Worm (Caenorhabditis elegans) whole organism, young adult: Measurements from ENCODE around the gene C30G7.3.

Experiments used
- B0261.1 ChIP-seq: sonication (generic microtip); optimal IDR thresholded peaks from 2 replicates; lab custom pipeline; 2016; ENCODE audit warnings: mild to moderate bottlenecking, missing genetic modification characterization, moderate library complexity, missing compliant biosample characterization
- D2030.7 ChIP-seq: fragments of 200-800 bp; sonication (Bioruptor generic); IDR thresholded peaks from 2 replicates; pipeline ENCODE4 v1.3.6; 2022; ENCODE audit warnings: missing genetic modification reagents, missing genetic modification characterization, missing compliant biosample characterization
- F23B12.7 ChIP-seq: sonication (generic microtip); optimal IDR thresholded peaks from 2 replicates; lab custom pipeline; 2017; ENCODE audit warnings: missing genetic modification characterization, mild to moderate bottlenecking, missing compliant biosample characterization, antibody characterized with exemption, moderate library complexity; ENCODE audit not compliant: insufficient read depth
- F52B5.7 ChIP-seq: sonication (generic microtip); optimal IDR thresholded peaks from 2 replicates; lab custom pipeline; 2016; ENCODE audit warnings: mild to moderate bottlenecking, missing genetic modification characterization, missing compliant biosample characterization
- T07F8.4 ChIP-seq: sonication (generic microtip); optimal IDR thresholded peaks from 2 replicates; lab custom pipeline; 2016; ENCODE audit warnings: mild to moderate bottlenecking, missing genetic modification characterization, moderate library complexity, missing compliant biosample characterization
- Y67H2A.10 ChIP-seq: fragments of 200-800 bp; sonication (Bioruptor generic); conservative IDR thresholded peaks from 2 replicates; pipeline ENCODE4 v1.3.6; 2022; ENCODE audit warnings: missing genetic modification reagents, missing genetic modification characterization, missing compliant biosample characterization
- ama-1 ChIP-seq, 3 experiments: fragments of 150-350 bp in 1 of 3; sonication (generic microtip) in 2 of 3; optimal IDR thresholded peaks; 2 replicates each; lab custom pipeline; 2014 to 2018; ENCODE audit warnings: missing biosample characterization in 2 of 3, missing genetic modification characterization in 2 of 3, missing genetic modification reagents in 2 of 3
- aptf-2 ChIP-seq: fragments of 200-800 bp; sonication (Bioruptor generic); conservative IDR thresholded peaks from 2 replicates; pipeline ENCODE4 v1.3.6; 2022; ENCODE audit warnings: missing genetic modification reagents, missing genetic modification characterization, missing compliant biosample characterization
- ccch-3 ChIP-seq: fragments of 200-800 bp; sonication (Bioruptor generic); optimal IDR thresholded peaks from 2 replicates; lab custom pipeline; 2018; ENCODE audit warnings: mild to moderate bottlenecking, missing genetic modification characterization, missing compliant biosample characterization
- efl-1 ChIP-seq: fragments of 150-350 bp; optimal IDR thresholded peaks from 2 replicates; lab custom pipeline; 2014; ENCODE audit warnings: missing biosample characterization, missing genetic modification reagents, missing genetic modification characterization
- fkh-3 ChIP-seq: sonication (generic microtip); optimal IDR thresholded peaks from 2 replicates; lab custom pipeline; 2016; ENCODE audit warnings: mild to moderate bottlenecking, missing genetic modification characterization, missing compliant biosample characterization
- nhr-90 ChIP-seq: sonication (generic microtip); optimal IDR thresholded peaks from 2 replicates; lab custom pipeline; 2016; ENCODE audit warnings: missing genotype, mild to moderate bottlenecking, missing genetic modification characterization, missing compliant biosample characterization
- ztf-22 ChIP-seq: fragments of 200-800 bp; sonication (Bioruptor generic); optimal IDR thresholded peaks from 2 replicates; lab custom pipeline; 2018; ENCODE audit warnings: mild to moderate bottlenecking, missing genetic modification characterization, moderate library complexity, missing compliant biosample characterization

DNA sequence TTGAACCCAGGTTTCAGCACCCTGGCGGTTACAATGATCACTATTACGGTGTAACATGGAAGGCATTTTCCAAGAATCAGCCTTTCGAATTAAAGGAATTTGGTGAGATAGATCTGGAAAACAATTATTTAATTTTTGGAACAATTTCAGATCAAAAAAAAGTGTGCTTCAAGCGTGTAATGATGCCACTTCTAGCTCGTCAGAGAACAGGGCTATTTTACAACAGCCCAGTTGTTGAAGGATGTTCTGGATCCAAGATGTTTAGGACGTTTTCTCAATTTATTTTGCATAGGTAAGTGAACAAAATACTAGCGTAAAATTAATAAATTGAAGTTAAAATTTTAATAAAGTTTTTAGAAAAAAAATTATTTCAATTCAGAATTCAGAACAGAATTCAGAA is 44.6 kb downstream of the C30G7.3 start:
- TF ChIP-seq ztf-22 (GFP tag; lab: Kevin White, UChicago) (no peak), F23B12.7 (tag; lab: Kevin White, UChicago) (no peak), efl-1 (GFP tag; lab: Kevin White, UChicago) (no peak), T07F8.4 (no peak), F52B5.7 (tag; lab: Kevin White, UChicago) (no peak), ccch-3 (no peak), nhr-90 (tag; lab: Kevin White, UChicago) (no peak), aptf-2 (GFP tag; lab: Robert Waterston, UW) (no peak), D2030.7 (GFP tag; lab: Robert Waterston, UW) (no peak), ama-1 (optimal IDR thresholded peaks at IDR 0.05; lab: Kevin White, UChicago) (no peak), ama-1 (GFP tag; optimal IDR thresholded peaks at IDR 0.05; lab: Kevin White, UChicago) (no peak), fkh-3 (tag; lab: Kevin White, UChicago) (no peak), B0261.1 (tag; lab: Kevin White, UChicago) (no peak), Y67H2A.10 (GFP tag; lab: Robert Waterston, UW) (no peak)
